Worm (Caenorhabditis elegans) whole organism, L1 larva: ENCODE data around the gene F43C11.4.

Experiments
- blmp-1 ChIP-seq: fragments of 150-350 bp; optimal IDR thresholded peaks from 2 replicates; lab custom pipeline; 2014; ENCODE audit warnings: missing biosample characterization, missing genetic modification characterization
- ceh-8 ChIP-seq: fragments of 200-800 bp; sonication (Bioruptor generic); optimal IDR thresholded peaks from 2 replicates; lab custom pipeline; 2018; ENCODE audit warnings: mild to moderate bottlenecking, missing genetic modification characterization, moderate library complexity, missing compliant biosample characterization
- ceh-90 ChIP-seq: sonication (generic microtip); optimal IDR thresholded peaks from 2 replicates; lab custom pipeline; 2016; ENCODE audit warnings: missing genetic modification characterization, missing compliant biosample characterization
- dsc-1 ChIP-seq: sonication (generic microtip); optimal IDR thresholded peaks from 2 replicates; lab custom pipeline; 2016; ENCODE audit warnings: mild to moderate bottlenecking, missing genetic modification characterization, missing compliant biosample characterization
- egl-27 ChIP-seq, 2 experiments: fragments of 150-350 bp in 1 of 2; sonication (generic microtip); optimal IDR thresholded peaks; 3 replicates each; lab custom pipeline; 2017 to 2018; ENCODE audit warnings: missing biosample characterization in 2 of 2, missing genetic modification characterization in 2 of 2, missing genetic modification reagents in 2 of 2
- fkh-4 ChIP-seq: sonication (generic microtip); optimal IDR thresholded peaks from 2 replicates; lab custom pipeline; 2016; ENCODE audit warnings: missing compliant biosample characterization, missing genetic modification characterization, borderline replicate concordance
- nhr-84 ChIP-seq: sonication (generic microtip); optimal IDR thresholded peaks from 2 replicates; lab custom pipeline; 2017; ENCODE audit warnings: missing biosample characterization, missing genetic modification characterization
- nhr-85 ChIP-seq: sonication (generic microtip); peaks from one replicate; lab custom pipeline; 2016; ENCODE audit warnings: missing genetic modification characterization, inconsistent platforms, missing compliant biosample characterization
- unc-30 ChIP-seq: sonication (generic microtip); optimal IDR thresholded peaks from 2 replicates; lab custom pipeline; 2017; ENCODE audit warnings: missing biosample characterization, missing genetic modification characterization

F43C11.4 gene

ce11 chrII:2398884-2399283, 52.1 kb downstream of the F43C11.4 start, which contains the start of gene F16G10.14:
F16G10.14 (minus strand) TSS chrII:2398984.
- no peak for TF ChIP-seq nhr-85 (tag; lab: Kevin White, UChicago)
- TF ChIP-seq egl-27 (tag; optimal IDR thresholded peaks at IDR 0.05; lab: Kevin White, UChicago), result no peak
- TF ChIP-seq ceh-8, result no peak
- TF ChIP-seq blmp-1 (tag; lab: Kevin White, UChicago), result no peak
- TF ChIP-seq fkh-4 (tag; lab: Kevin White, UChicago), result no peak
- no peak for TF ChIP-seq nhr-84 (tag; lab: Kevin White, UChicago)
- no peak for TF ChIP-seq unc-30 (tag; lab: Kevin White, UChicago)
- TF ChIP-seq dsc-1 (tag; lab: Kevin White, UChicago), result no peak
- TF ChIP-seq ceh-90 (tag; lab: Kevin White, UChicago), result no peak
